Fruit fly (Drosophila melanogaster): ENCODE measurements around the gene knk.

knk gene

dm6 chr3R:10109938-10110337 is 15.5 kb downstream of the knk start, which contains the start of gene Fmr1 (continued):
- no peak for TF ChIP-seq CG42726 (GFP tag; IDR thresholded peaks at IDR 0.05; ENCODE audit: partially characterized antibody)
- TF ChIP-seq chinmo (GFP tag; IDR thresholded peaks at IDR 0.05; ENCODE audit: partially characterized antibody), result no peak
- no peak for TF ChIP-seq CG12104 (GFP tag; optimal IDR thresholded peaks at IDR 0.05)
- TF ChIP-seq Ets97D (GFP tag; optimal IDR thresholded peaks at IDR 0.05), result peak; percentile 96
- TF ChIP-seq jumu (GFP tag; optimal IDR thresholded peaks at IDR 0.05), result peak; percentile 69
- TF ChIP-seq bowl (GFP tag; IDR thresholded peaks at IDR 0.05), result no peak
- peak; percentile 62 for TF ChIP-seq CG32532 (GFP tag; IDR thresholded peaks at IDR 0.05)
- no peak for TF ChIP-seq lov (optimal IDR thresholded peaks at IDR 0.05)
- TF ChIP-seq lov (GFP tag; IDR thresholded peaks at IDR 0.05), result no peak
- TF ChIP-seq CG11695 (GFP tag; IDR thresholded peaks at IDR 0.05), result no peak
- peak; percentile 45 for TF ChIP-seq da (GFP tag; optimal IDR thresholded peaks at IDR 0.05)
- no peak for TF ChIP-seq Dek (tag; optimal IDR thresholded peaks at IDR 0.05)
- TF ChIP-seq pzg (GFP tag; optimal IDR thresholded peaks at IDR 0.05), result peak; percentile 92
- peak; percentile 32 for TF ChIP-seq CG4282 (GFP tag; optimal IDR thresholded peaks at IDR 0.05)
- TF ChIP-seq CG13624 (GFP tag; optimal IDR thresholded peaks at IDR 0.05), result peak; percentile 59
- no peak for TF ChIP-seq CG17568 (GFP tag; optimal IDR thresholded peaks at IDR 0.05)
- TF ChIP-seq pfk (GFP tag; optimal IDR thresholded peaks at IDR 0.05), result no peak
- no peak for TF ChIP-seq fd64A (GFP tag; optimal IDR thresholded peaks at IDR 0.05)
- TF ChIP-seq CG31441 (GFP tag; IDR thresholded peaks at IDR 0.05), result peak; percentile 39; the same call in 1 of the 2 replicates
- peak; percentile 94 for TF ChIP-seq CG17186 (GFP tag; optimal IDR thresholded peaks at IDR 0.05)
- no peak for TF ChIP-seq CG2129 (GFP tag; IDR thresholded peaks at IDR 0.05; ENCODE audit: partially characterized antibody)
- peak; percentile 41 for TF ChIP-seq CG3995 (GFP tag; optimal IDR thresholded peaks at IDR 0.05)
- peak; percentile 99 for TF ChIP-seq Myb (GFP tag; optimal IDR thresholded peaks at IDR 0.05)
- no peak for TF ChIP-seq Drgx (GFP tag; IDR thresholded peaks at IDR 0.05)
- TF ChIP-seq CG14441 (GFP tag; IDR thresholded peaks at IDR 0.05), result peak; percentile 47; the same call in 1 of the 2 replicates
- peak; percentile 43 for TF ChIP-seq unpg (GFP tag; optimal IDR thresholded peaks at IDR 0.05)
- peak; percentile 10; the same call in 1 of the 4 replicates for TF ChIP-seq Dll (GFP tag; IDR thresholded peaks at IDR 0.05; ENCODE audit: partially characterized antibody)
- TF ChIP-seq schlank (tag; optimal IDR thresholded peaks at IDR 0.05), result peak; percentile 12
- TF ChIP-seq Sox102F (GFP tag; optimal IDR thresholded peaks at IDR 0.05), result peak; percentile 42
- TF ChIP-seq caup (GFP tag; optimal IDR thresholded peaks at IDR 0.05; ENCODE audit: severe bottlenecking), result no peak
- TF ChIP-seq CG11398 (GFP tag; optimal IDR thresholded peaks at IDR 0.05), result peak; percentile 5
- TF ChIP-seq amos (GFP tag; IDR thresholded peaks at IDR 0.05; ENCODE audit: partially characterized antibody), result 0 out of 2 replicates have a peak, but pooled peaks have one; percentile 38
- TF ChIP-seq Mrtf (GFP tag; IDR thresholded peaks at IDR 0.05), result no peak
- TF ChIP-seq Ada2b (GFP tag; IDR thresholded peaks at IDR 0.05), result no peak; the same call in 1 of the 2 replicates
- no peak for TF ChIP-seq cato (GFP tag; optimal IDR thresholded peaks at IDR 0.05; ENCODE audit: borderline replicate concordance)
- peak; percentile 100 for TF ChIP-seq CG2116 (GFP tag; optimal IDR thresholded peaks at IDR 0.05)
- TF ChIP-seq CG8281 (tag; optimal IDR thresholded peaks at IDR 0.05), result no peak
- peak; percentile 32 for TF ChIP-seq CG10654 (GFP tag; optimal IDR thresholded peaks at IDR 0.05)
- peak; percentile 40 for TF ChIP-seq al (GFP tag; IDR thresholded peaks at IDR 0.05)
- peak; percentile 27 for TF ChIP-seq CG15696 (tag; optimal IDR thresholded peaks at IDR 0.05)
- peak; percentile 52 for TF ChIP-seq maf-S (GFP tag; optimal IDR thresholded peaks at IDR 0.05)
- no peak for TF ChIP-seq usp (GFP tag; optimal IDR thresholded peaks at IDR 0.05)
- peak; percentile 98 for TF ChIP-seq E2f2 (GFP tag; IDR thresholded peaks at IDR 0.05)
- TF ChIP-seq CG31388 (GFP tag; optimal IDR thresholded peaks at IDR 0.05), result no peak
- peak; percentile 9 for TF ChIP-seq CG16815 (GFP tag; optimal IDR thresholded peaks at IDR 0.05)
- TF ChIP-seq fd3F (GFP tag; optimal IDR thresholded peaks at IDR 0.05), result peak; percentile 49
- TF ChIP-seq CG2202 (tag; optimal IDR thresholded peaks at IDR 0.05), result no peak
- TF ChIP-seq sob (GFP tag; IDR thresholded peaks at IDR 0.05), result 0 out of 2 replicates have a peak, but pooled peaks have one; percentile 12
- TF ChIP-seq gce (GFP tag; IDR thresholded peaks at IDR 0.05), result no peak
- TF ChIP-seq dysf (GFP tag; IDR thresholded peaks at IDR 0.05), result peak; percentile 57
- peak; percentile 29 for TF ChIP-seq tin (GFP tag; optimal IDR thresholded peaks at IDR 0.05)

Data from whole organism, embryonic.